4 worm cellular contexts compared by ENCODE assay signal in the genomic region with DNA sequence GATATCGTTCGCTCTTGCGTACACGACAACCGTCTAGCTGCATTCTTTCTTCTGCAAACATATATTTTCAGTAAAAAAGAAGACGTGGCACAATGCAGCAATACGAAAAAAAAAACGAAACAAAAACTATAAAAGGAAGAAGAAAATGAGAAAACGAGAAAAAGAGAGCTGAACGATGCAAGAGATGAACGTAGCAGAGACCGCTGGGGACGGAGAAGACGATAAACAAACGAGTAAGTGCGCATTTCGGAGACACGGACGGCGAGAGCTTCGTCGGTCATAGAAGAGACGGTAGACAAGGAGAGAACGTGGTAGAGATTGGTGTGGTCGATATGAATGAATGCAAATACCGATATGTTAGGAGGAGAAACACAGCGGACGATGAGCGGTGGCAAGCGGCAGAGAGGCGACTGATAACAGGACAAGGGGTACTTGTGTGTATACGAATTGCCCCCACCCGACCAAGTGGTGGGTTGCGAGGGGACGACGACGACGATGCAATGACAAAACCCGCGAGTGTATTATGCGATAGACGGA.
TF ChIP-seq lines count a peak whose summit lies in the region.

K04B12.2 (minus strand) TSS at position 51 of the 537 bp plus-strand sequence.

TF ChIP-seq in whole organism, L2 larva, 48 proteins besides CTCF, POLR2A, EP300 and RAD21 (continues in another document):
- peak; percentile 3 for TF ChIP-seq nhr-77 (tag; optimal IDR thresholded peaks at IDR 0.05; lab: Kevin White, UChicago)
- peak; percentile 65 for TF ChIP-seq sma-3 (GFP tag; optimal IDR thresholded peaks at IDR 0.05; lab: Kevin White, UChicago)
- no peak for TF ChIP-seq skn-1 (tag; optimal IDR thresholded peaks at IDR 0.05; lab: Kevin White, UChicago)
- TF ChIP-seq egl-27 (tag; optimal IDR thresholded peaks at IDR 0.05; lab: Kevin White, UChicago), result peak; percentile 36
- no peak for TF ChIP-seq nhr-237 (tag; optimal IDR thresholded peaks at IDR 0.05; lab: Kevin White, UChicago)
- no peak for TF ChIP-seq ztf-1 (GFP tag; conservative IDR thresholded peaks at IDR 0.05; lab: Robert Waterston, UW)
- TF ChIP-seq ceh-82 (tag; optimal IDR thresholded peaks at IDR 0.05; lab: Kevin White, UChicago), result no peak
- TF ChIP-seq ama-1 (optimal IDR thresholded peaks at IDR 0.05; lab: Kevin White, UChicago), result no peak
- peak; percentile 85 for TF ChIP-seq crh-2 (tag; optimal IDR thresholded peaks at IDR 0.05; lab: Kevin White, UChicago)
- no peak for TF ChIP-seq ztf-11 (tag; optimal IDR thresholded peaks at IDR 0.05; lab: Kevin White, UChicago)
- no peak for TF ChIP-seq alr-1 (tag; optimal IDR thresholded peaks at IDR 0.05; lab: Kevin White, UChicago)
- TF ChIP-seq F13H6.1 (tag; optimal IDR thresholded peaks at IDR 0.05; lab: Kevin White, UChicago), result peak; percentile 80
- TF ChIP-seq nhr-21 (tag; optimal IDR thresholded peaks at IDR 0.05; lab: Kevin White, UChicago), result peak; percentile 34
- TF ChIP-seq lin-13 (GFP tag; optimal IDR thresholded peaks at IDR 0.05; lab: Kevin White, UChicago), result peak; percentile 19
- TF ChIP-seq nhr-25 (tag; optimal IDR thresholded peaks at IDR 0.05; lab: Kevin White, UChicago), result peak; percentile 49
- TF ChIP-seq ceh-16 (tag; optimal IDR thresholded peaks at IDR 0.05; lab: Kevin White, UChicago), result peak; percentile 15
- TF ChIP-seq fos-1 (tag; optimal IDR thresholded peaks at IDR 0.05; lab: Kevin White, UChicago), result peak; percentile 87
- TF ChIP-seq nhr-11 (tag; optimal IDR thresholded peaks at IDR 0.05; lab: Kevin White, UChicago), result no peak
- TF ChIP-seq gmeb-1 (tag; optimal IDR thresholded peaks at IDR 0.05; lab: Kevin White, UChicago), result peak; percentile 71
- peak; percentile 84 for TF ChIP-seq nhr-129 (tag; optimal IDR thresholded peaks at IDR 0.05; lab: Kevin White, UChicago)
- peak; percentile 81 for TF ChIP-seq sma-9 (GFP tag; optimal IDR thresholded peaks at IDR 0.05; lab: Kevin White, UChicago)
- TF ChIP-seq sma-9 (tag; optimal IDR thresholded peaks at IDR 0.05; lab: Kevin White, UChicago), result no peak

TF ChIP-seq in whole organism, L4 larva, 104 proteins besides CTCF, POLR2A, EP300 and RAD21 (continues in another document):
- TF ChIP-seq ces-1 (GFP tag; optimal IDR thresholded peaks at IDR 0.05; lab: Kevin White, UChicago) (no peak), dpl-1 (GFP tag; optimal IDR thresholded peaks at IDR 0.05; lab: Kevin White, UChicago) (peak; percentile 60), Y75B8A.6 (GFP tag; IDR thresholded peaks at IDR 0.05; lab: Robert Waterston, UW) (no peak), ztf-7 (tag; optimal IDR thresholded peaks at IDR 0.05; lab: Kevin White, UChicago) (peak; percentile 60), daf-16 (GFP tag; optimal IDR thresholded peaks at IDR 0.05; lab: Kevin White, UChicago) (peak; percentile 16 to 62), daf-16 (tag; optimal IDR thresholded peaks at IDR 0.05; lab: Kevin White, UChicago) (peak; percentile 90), tra-1 (GFP tag; IDR thresholded peaks at IDR 0.05; lab: Robert Waterston, UW) (0 out of 2 replicates have a peak, but pooled peaks have one; percentile 7), mdl-1 (tag; optimal IDR thresholded peaks at IDR 0.05; lab: Kevin White, UChicago) (peak; percentile 36 to 76), pqm-1 (tag; optimal IDR thresholded peaks at IDR 0.05; lab: Kevin White, UChicago) (peak; percentile 59), fkh-10 (GFP tag; optimal IDR thresholded peaks at IDR 0.05; lab: Kevin White, UChicago) (peak; percentile 13), snpc-4 (tag; optimal IDR thresholded peaks at IDR 0.05; lab: Kevin White, UChicago) (no peak), pha-4 (GFP tag; IDR thresholded peaks at IDR 0.05; lab: Robert Waterston, UW) (no peak), pha-4 (tag; optimal IDR thresholded peaks at IDR 0.05; lab: Kevin White, UChicago) (peak; percentile 19), T20F7.1 (GFP tag; optimal IDR thresholded peaks at IDR 0.05; lab: Kevin White, UChicago) (no peak), unc-62 (GFP tag; optimal IDR thresholded peaks at IDR 0.05 in 1 of 2; lab: Kevin White, UChicago) (peak in 1 of 2 experiments; percentile 51), unc-62 (tag; optimal IDR thresholded peaks at IDR 0.05; lab: Kevin White, UChicago) (no peak), lin-13 (GFP tag; optimal IDR thresholded peaks at IDR 0.05; lab: Kevin White, UChicago) (peak; percentile 19), nhr-10 (tag; optimal IDR thresholded peaks at IDR 0.05; lab: Kevin White, UChicago) (peak; percentile 55), ZK546.5 (tag; optimal IDR thresholded peaks at IDR 0.05; lab: Kevin White, UChicago) (no peak), nhr-41 (GFP tag; IDR thresholded peaks at IDR 0.05; lab: Robert Waterston, UW) (0 out of 2 replicates have a peak, but pooled peaks have one; percentile 41), nhr-42 (GFP tag; IDR thresholded peaks at IDR 0.05; lab: Robert Waterston, UW) (peak; percentile 58; the same call in 1 of the 2 replicates)

TF ChIP-seq in whole organism, late embryonic, 69 proteins besides CTCF, POLR2A, EP300 and RAD21 (continues in another document):
- TF ChIP-seq tbx-2 (tag; optimal IDR thresholded peaks at IDR 0.05; lab: Kevin White, UChicago), result peak; percentile 64
- no peak for TF ChIP-seq hlh-30 (tag; optimal IDR thresholded peaks at IDR 0.05; lab: Kevin White, UChicago; ENCODE audit: insufficient read depth)
- TF ChIP-seq ets-4 (tag; optimal IDR thresholded peaks at IDR 0.05; lab: Kevin White, UChicago), result peak; percentile 37
- no peak for TF ChIP-seq sox-4 (tag; optimal IDR thresholded peaks at IDR 0.05; lab: Kevin White, UChicago)
- no peak for TF ChIP-seq Y22D7AL.16 (tag; optimal IDR thresholded peaks at IDR 0.05; lab: Kevin White, UChicago)
- TF ChIP-seq ztf-16 (tag; optimal IDR thresholded peaks at IDR 0.05; lab: Kevin White, UChicago), result no peak
- TF ChIP-seq ahr-1 (tag; optimal IDR thresholded peaks at IDR 0.05; lab: Kevin White, UChicago), result no peak
- TF ChIP-seq pros-1 (tag; optimal IDR thresholded peaks at IDR 0.05; lab: Kevin White, UChicago), result no peak
- peak; percentile 25 for TF ChIP-seq rnt-1 (tag; optimal IDR thresholded peaks at IDR 0.05; lab: Kevin White, UChicago)
- no peak for TF ChIP-seq ceh-45 (GFP tag; IDR thresholded peaks at IDR 0.05; lab: Robert Waterston, UW)
- no peak for TF ChIP-seq fax-1 (tag; optimal IDR thresholded peaks at IDR 0.05; lab: Kevin White, UChicago)
- no peak for TF ChIP-seq zip-5 (tag; optimal IDR thresholded peaks at IDR 0.05; lab: Kevin White, UChicago)
- no peak for TF ChIP-seq ceh-48 (tag; optimal IDR thresholded peaks at IDR 0.05; lab: Kevin White, UChicago)
- no peak for TF ChIP-seq nhr-11 (tag; optimal IDR thresholded peaks at IDR 0.05; lab: Kevin White, UChicago)
- TF ChIP-seq dve-1 (tag; optimal IDR thresholded peaks at IDR 0.05; lab: Kevin White, UChicago), result peak; percentile 7
- TF ChIP-seq madf-2 (tag; optimal IDR thresholded peaks at IDR 0.05; lab: Kevin White, UChicago), result no peak
- TF ChIP-seq unc-3 (GFP tag; conservative IDR thresholded peaks at IDR 0.05; lab: Robert Waterston, UW), result no peak
- no peak for TF ChIP-seq unc-3 (tag; optimal IDR thresholded peaks at IDR 0.05; lab: Kevin White, UChicago)
- TF ChIP-seq elt-4 (tag; optimal IDR thresholded peaks at IDR 0.05; lab: Kevin White, UChicago), result no peak
- TF ChIP-seq K09A11.1 (tag; optimal IDR thresholded peaks at IDR 0.05; lab: Kevin White, UChicago; ENCODE audit: insufficient read depth), result no peak
- TF ChIP-seq tbx-7 (tag; optimal IDR thresholded peaks at IDR 0.05; lab: Kevin White, UChicago), result no peak
- TF ChIP-seq ceh-2 (tag; optimal IDR thresholded peaks at IDR 0.05; lab: Kevin White, UChicago), result no peak
- TF ChIP-seq npax-4 (tag; optimal IDR thresholded peaks at IDR 0.05; lab: Kevin White, UChicago), result no peak
- no peak for TF ChIP-seq nhr-232 (tag; optimal IDR thresholded peaks at IDR 0.05; lab: Kevin White, UChicago)
- TF ChIP-seq ttx-3 (tag; optimal IDR thresholded peaks at IDR 0.05; lab: Kevin White, UChicago), result no peak

TF ChIP-seq in whole organism, mixed stage, embryonic, 35 proteins besides CTCF, POLR2A, EP300 and RAD21 (continues in another document):
- TF ChIP-seq ceh-39 (tag; optimal IDR thresholded peaks at IDR 0.05; lab: Kevin White, UChicago), result peak; percentile 50
- TF ChIP-seq mep-1 (tag; optimal IDR thresholded peaks at IDR 0.05; lab: Kevin White, UChicago), result peak; percentile 51
- TF ChIP-seq nhr-12 (tag; optimal IDR thresholded peaks at IDR 0.05; lab: Kevin White, UChicago), result no peak
- peak; percentile 52 for TF ChIP-seq lin-13 (tag; optimal IDR thresholded peaks at IDR 0.05; lab: Kevin White, UChicago)
- peak; percentile 46 for TF ChIP-seq lsy-2 (tag; optimal IDR thresholded peaks at IDR 0.05; lab: Kevin White, UChicago)
- TF ChIP-seq flh-1 (GFP tag; optimal IDR thresholded peaks at IDR 0.05; lab: Kevin White, UChicago), result no peak
- TF ChIP-seq sptf-1 (tag; optimal IDR thresholded peaks at IDR 0.05; lab: Kevin White, UChicago), result peak; percentile 48
- no peak for TF ChIP-seq tbx-8 (GFP tag; optimal IDR thresholded peaks at IDR 0.05; lab: Kevin White, UChicago)
- no peak for TF ChIP-seq lin-32 (GFP tag; optimal IDR thresholded peaks at IDR 0.05; lab: Kevin White, UChicago)
- no peak for TF ChIP-seq snpc-4 (tag; optimal IDR thresholded peaks at IDR 0.05; lab: Kevin White, UChicago)
- TF ChIP-seq mls-2 (tag; optimal IDR thresholded peaks at IDR 0.05; lab: Kevin White, UChicago), result no peak
- TF ChIP-seq nhr-28 (tag; optimal IDR thresholded peaks at IDR 0.05; lab: Kevin White, UChicago), result no peak
- TF ChIP-seq cnd-1 (tag; optimal IDR thresholded peaks at IDR 0.05; lab: Kevin White, UChicago), result no peak
- peak; percentile 68 for TF ChIP-seq unc-120 (tag; optimal IDR thresholded peaks at IDR 0.05; lab: Kevin White, UChicago; ENCODE audit: poor library complexity, severe bottlenecking)
- no peak for TF ChIP-seq ceh-43 (GFP tag; optimal IDR thresholded peaks at IDR 0.05; lab: Kevin White, UChicago)
- TF ChIP-seq nhr-237 (tag; optimal IDR thresholded peaks at IDR 0.05; lab: Kevin White, UChicago), result peak; percentile 33
- TF ChIP-seq nhr-2 (tag; optimal IDR thresholded peaks at IDR 0.05; lab: Kevin White, UChicago), result peak; percentile 85
- TF ChIP-seq hlh-1 (tag; optimal IDR thresholded peaks at IDR 0.05; lab: Kevin White, UChicago), result peak; percentile 32
- no peak for TF ChIP-seq M03D4.4 (tag; optimal IDR thresholded peaks at IDR 0.05; lab: Kevin White, UChicago)
- TF ChIP-seq pha-4 (tag; optimal IDR thresholded peaks at IDR 0.05; lab: Kevin White, UChicago), result peak; percentile 82
- TF ChIP-seq nhr-76 (tag; optimal IDR thresholded peaks at IDR 0.05; lab: Kevin White, UChicago), result no peak
- TF ChIP-seq zip-8 (tag; optimal IDR thresholded peaks at IDR 0.05; lab: Kevin White, UChicago), result no peak
- peak; percentile 55 for TF ChIP-seq elt-3 (tag; optimal IDR thresholded peaks at IDR 0.05; lab: Kevin White, UChicago)
- TF ChIP-seq ham-2 (GFP tag; optimal IDR thresholded peaks at IDR 0.05; lab: Kevin White, UChicago), result peak; percentile 72
- TF ChIP-seq unc-62 (GFP tag; optimal IDR thresholded peaks at IDR 0.05; lab: Kevin White, UChicago), result peak; percentile 17
- no peak for TF ChIP-seq elt-1 (tag; optimal IDR thresholded peaks at IDR 0.05; lab: Kevin White, UChicago; ENCODE audit: borderline replicate concordance, insufficient read depth)
- no peak for TF ChIP-seq bed-3 (GFP tag; optimal IDR thresholded peaks at IDR 0.05; lab: Kevin White, UChicago)
